Worm (Caenorhabditis elegans) whole organism, midembryonic: ENCODE data around the gene C27F2.7.

Source experiments
- T22C8.4 ChIP-seq: fragments of 200-800 bp; sonication (Bioruptor generic); IDR thresholded peaks from 2 replicates; pipeline ENCODE4 v1.3.6; 2022; ENCODE audit warnings: missing genetic modification characterization, missing compliant biosample characterization
- ref-1 ChIP-seq: fragments of 200-800 bp; sonication (Bioruptor generic); conservative IDR thresholded peaks from 2 replicates; pipeline ENCODE4 v1.3.6; 2022; ENCODE audit warnings: missing genetic modification reagents, missing genetic modification characterization, missing compliant biosample characterization

DNA sequence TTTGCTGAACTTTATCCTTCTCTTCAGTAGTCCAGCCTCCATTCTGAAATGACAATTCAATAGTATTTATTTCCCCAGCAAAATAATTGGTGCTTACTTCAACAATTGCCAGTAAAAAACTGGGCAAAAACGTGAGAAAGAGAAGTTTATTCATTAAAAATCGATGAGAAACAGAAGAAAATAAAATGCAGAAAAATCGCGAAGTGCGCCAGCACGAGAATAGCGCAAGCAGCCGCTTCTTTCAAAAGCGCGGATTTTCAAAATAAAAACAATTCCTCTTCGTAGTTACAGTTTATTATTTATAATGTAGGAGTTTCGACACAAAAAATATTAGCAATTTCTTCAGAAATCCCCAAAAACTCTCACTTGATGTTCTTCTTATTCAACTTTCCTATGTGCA, 21.4 kb downstream of the C27F2.7 start, which contains the start of gene C27F2.9:
- 0 out of 2 replicates have a peak, but pooled peaks have one; percentile 27 for TF ChIP-seq T22C8.4
- TF ChIP-seq ref-1 (GFP tag; lab: Robert Waterston, UW) = no peak
